Fruit fly (Drosophila melanogaster): ENCODE results near the gene nau.
A peak's percentile ranks its signal among the peaks of the same experiment; 100 is the strongest.

Gene nau

dm6 chr3R:23700304-23700767, 17.8 kb downstream of the nau start, which contains the start of the genes CG31468 and Gba1a:
CG31468 (minus strand) TSS chr3R:23700354.
Gba1a (plus strand) TSS chr3R:23700621.
- TF ChIP-seq CG7101 (tag; optimal IDR thresholded peaks at IDR 0.05), result no peak
- no peak for TF ChIP-seq CG33017 (tag; optimal IDR thresholded peaks at IDR 0.05)
- TF ChIP-seq CG7045 (GFP tag; optimal IDR thresholded peaks at IDR 0.05), result no peak
- TF ChIP-seq cnc (optimal IDR thresholded peaks at IDR 0.05), result no peak
- TF ChIP-seq bab1 (GFP tag; optimal IDR thresholded peaks at IDR 0.05), result no peak
- no peak for TF ChIP-seq tj (GFP tag; optimal IDR thresholded peaks at IDR 0.05)
- TF ChIP-seq toe (GFP tag; optimal IDR thresholded peaks at IDR 0.05), result no peak
- TF ChIP-seq Mnt (GFP tag; optimal IDR thresholded peaks at IDR 0.05), result no peak
- TF ChIP-seq CG1620 (GFP tag; optimal IDR thresholded peaks at IDR 0.05), result no peak
- no peak for TF ChIP-seq pad (GFP tag; optimal IDR thresholded peaks at IDR 0.05)
- no peak for TF ChIP-seq kay (GFP tag; ENCODE audit: borderline replicate concordance)
- no peak for TF ChIP-seq CG14711 (tag; optimal IDR thresholded peaks at IDR 0.05)
- TF ChIP-seq Clk (GFP tag; optimal IDR thresholded peaks at IDR 0.05), result no peak
- no peak for TF ChIP-seq Crg-1 (GFP tag; optimal IDR thresholded peaks at IDR 0.05)
- no peak for TF ChIP-seq ovo (GFP tag; optimal IDR thresholded peaks at IDR 0.05)
- no peak for TF ChIP-seq CG12768 (GFP tag; optimal IDR thresholded peaks at IDR 0.05)

dm6 chr3R:23698835-23699234, 19.3 kb downstream of the nau start, which contains the start of gene prt:
prt (minus strand) TSS chr3R:23699027.
- TF ChIP-seq Mnt (GFP tag; optimal IDR thresholded peaks at IDR 0.05) (no peak), cic (GFP tag; optimal IDR thresholded peaks at IDR 0.05) (no peak), pad (GFP tag; optimal IDR thresholded peaks at IDR 0.05) (no peak)

- TF ChIP-seq Crg-1 (GFP tag; optimal IDR thresholded peaks at IDR 0.05) (no peak), Mnt (GFP tag; optimal IDR thresholded peaks at IDR 0.05) (no peak)
Observed at dm6 chr3R:23696145-23696544, 22.0 kb downstream of the nau start, which contains the start of gene CG10252. CG10252 (minus strand) TSS chr3R:23696245.

- peak; percentile 34 for TF ChIP-seq bab1 (GFP tag; optimal IDR thresholded peaks at IDR 0.05)
- no peak for TF ChIP-seq pad (GFP tag; optimal IDR thresholded peaks at IDR 0.05)
Observed at dm6 chr3R:23694579-23695033, 23.6 kb downstream of the nau start, which contains the start of gene CG10254. CG10254 (minus strand) TSS chr3R:23694983.

- TF ChIP-seq pad (GFP tag; optimal IDR thresholded peaks at IDR 0.05), result no peak
- no peak for TF ChIP-seq CG7101 (tag; optimal IDR thresholded peaks at IDR 0.05)
- no peak for TF ChIP-seq CG14711 (tag; optimal IDR thresholded peaks at IDR 0.05)
- no peak for TF ChIP-seq Crg-1 (GFP tag; optimal IDR thresholded peaks at IDR 0.05)
- no peak for TF ChIP-seq Hr96 (GFP tag; optimal IDR thresholded peaks at IDR 0.05)
- no peak for TF ChIP-seq CG11617 (GFP tag; optimal IDR thresholded peaks at IDR 0.05)
- TF ChIP-seq Clk (GFP tag; optimal IDR thresholded peaks at IDR 0.05), result no peak
- TF ChIP-seq bab1 (GFP tag; optimal IDR thresholded peaks at IDR 0.05), result no peak
- TF ChIP-seq CG7045 (GFP tag; optimal IDR thresholded peaks at IDR 0.05), result no peak
- no peak for TF ChIP-seq cic (GFP tag; optimal IDR thresholded peaks at IDR 0.05)
- no peak for TF ChIP-seq cnc (optimal IDR thresholded peaks at IDR 0.05)
- no peak for TF ChIP-seq CG12768 (GFP tag; optimal IDR thresholded peaks at IDR 0.05)
- TF ChIP-seq CG5204 (GFP tag; optimal IDR thresholded peaks at IDR 0.05), result no peak
- no peak for TF ChIP-seq Mnt (GFP tag; optimal IDR thresholded peaks at IDR 0.05)
- no peak for TF ChIP-seq toe (GFP tag; optimal IDR thresholded peaks at IDR 0.05)
- no peak for TF ChIP-seq tj (GFP tag; optimal IDR thresholded peaks at IDR 0.05)
- no peak for TF ChIP-seq ovo (GFP tag; optimal IDR thresholded peaks at IDR 0.05)
- TF ChIP-seq CG1620 (GFP tag; optimal IDR thresholded peaks at IDR 0.05), result no peak
Observed at dm6 chr3R:23686924-23687323, 31.2 kb downstream of the nau start.

dm6 chr3R:23685955-23686354, 32.2 kb downstream of the nau start, which contains the start of gene SPE:
SPE (plus strand) TSS chr3R:23686255.
- no peak for TF ChIP-seq CG11617 (GFP tag; optimal IDR thresholded peaks at IDR 0.05)
- TF ChIP-seq CG5204 (GFP tag; optimal IDR thresholded peaks at IDR 0.05), result no peak
- TF ChIP-seq Clk (GFP tag; optimal IDR thresholded peaks at IDR 0.05), result no peak
- peak; percentile 18 for TF ChIP-seq cic (GFP tag; optimal IDR thresholded peaks at IDR 0.05)
- TF ChIP-seq tj (GFP tag; optimal IDR thresholded peaks at IDR 0.05), result peak; percentile 44
- no peak for TF ChIP-seq CG12768 (GFP tag; optimal IDR thresholded peaks at IDR 0.05)

dm6 chr3R:23683757-23684156, 34.4 kb downstream of the nau start, which contains the start of gene CG18754:
CG18754 (plus strand) TSS chr3R:23684057.
- no peak for TF ChIP-seq bab1 (GFP tag; optimal IDR thresholded peaks at IDR 0.05)

- TF ChIP-seq cic (GFP tag; optimal IDR thresholded peaks at IDR 0.05) (no peak), ovo (GFP tag; optimal IDR thresholded peaks at IDR 0.05) (no peak), Hr96 (GFP tag; optimal IDR thresholded peaks at IDR 0.05) (no peak), Clk (GFP tag; optimal IDR thresholded peaks at IDR 0.05) (no peak), pad (GFP tag; optimal IDR thresholded peaks at IDR 0.05) (no peak), CG7045 (GFP tag; optimal IDR thresholded peaks at IDR 0.05) (no peak), CG1620 (GFP tag; optimal IDR thresholded peaks at IDR 0.05) (no peak), tj (GFP tag; optimal IDR thresholded peaks at IDR 0.05) (no peak), CG11617 (GFP tag; optimal IDR thresholded peaks at IDR 0.05) (no peak), CG14711 (tag; optimal IDR thresholded peaks at IDR 0.05) (no peak), Mnt (GFP tag; optimal IDR thresholded peaks at IDR 0.05) (no peak), CG33017 (tag; optimal IDR thresholded peaks at IDR 0.05) (no peak), CG7101 (tag; optimal IDR thresholded peaks at IDR 0.05) (no peak), Crg-1 (GFP tag; optimal IDR thresholded peaks at IDR 0.05) (no peak), toe (GFP tag; optimal IDR thresholded peaks at IDR 0.05) (no peak), CG5204 (GFP tag; optimal IDR thresholded peaks at IDR 0.05) (no peak), kay (GFP tag; ENCODE audit: borderline replicate concordance) (no peak), cnc (optimal IDR thresholded peaks at IDR 0.05) (no peak), CG12768 (GFP tag; optimal IDR thresholded peaks at IDR 0.05) (no peak), bab1 (GFP tag; optimal IDR thresholded peaks at IDR 0.05) (no peak)
Observed at dm6 chr3R:23682203-23682602, 36.0 kb downstream of the nau start, which contains the start of gene CG16710. CG16710 (plus strand) TSS chr3R:23682503.

All from whole organism, adult.